Worm (Caenorhabditis elegans) whole organism, L4 larva: ENCODE measurements around the gene C47E12.9.

Source experiments
- nhr-77 ChIP-seq: fragments of 150-350 bp; optimal IDR thresholded peaks from 2 replicates; lab custom pipeline; 2014; ENCODE audit warnings: missing biosample characterization, missing genetic modification characterization
- zag-1 ChIP-seq: fragments of 150-350 bp; optimal IDR thresholded peaks from 2 replicates; lab custom pipeline; 2014; ENCODE audit warnings: missing biosample characterization, missing genetic modification characterization

- TF ChIP-seq nhr-77 (tag; lab: Kevin White, UChicago) = no peak
- TF ChIP-seq zag-1 (tag; lab: Kevin White, UChicago) = no peak
These were observed 35.0 kb downstream of the C47E12.9 start, which contains the start of gene magu-4 for ce11 chrIV:10009536-10009935.
